Fruit fly (Drosophila melanogaster): ENCODE data around the gene Sfp93F.

The Sfp93F gene

DNA sequence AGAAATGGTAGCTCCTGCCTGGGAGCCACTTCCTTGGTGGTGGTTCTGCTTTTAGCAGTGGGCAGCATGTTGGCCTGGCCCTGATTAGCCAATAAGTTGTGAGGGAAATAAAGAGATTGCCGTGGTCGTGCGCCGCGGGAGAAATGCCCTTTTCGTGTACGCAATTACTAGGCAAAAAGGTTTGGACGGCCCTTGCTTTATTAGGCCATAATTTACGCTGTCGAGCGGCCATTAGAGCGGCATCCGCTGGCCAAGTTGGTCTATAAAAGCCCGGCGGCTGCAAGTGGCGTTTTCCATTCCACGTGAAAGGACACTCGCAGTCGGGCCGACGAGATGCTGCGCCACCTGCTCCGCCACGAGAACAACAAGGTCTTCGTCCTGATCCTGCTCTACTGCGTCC is 33.1 kb upstream of the Sfp93F start, which contains the start of gene Burs:
Burs (plus strand) TSS at position 301 of the 400 bp plus-strand sequence.
- TF ChIP-seq CG32006 (GFP tag; optimal IDR thresholded peaks at IDR 0.05) (no peak), vri (GFP tag; optimal IDR thresholded peaks at IDR 0.05) (no peak), Blimp-1 (GFP tag; optimal IDR thresholded peaks at IDR 0.05) (no peak), fd59A (GFP tag; optimal IDR thresholded peaks at IDR 0.05) (no peak), CG10669 (GFP tag; optimal IDR thresholded peaks at IDR 0.05) (no peak), spab (GFP tag; optimal IDR thresholded peaks at IDR 0.05) (no peak), CG3032 (tag; optimal IDR thresholded peaks at IDR 0.05) (no peak), CG15336 (GFP tag; IDR thresholded peaks at IDR 0.05) (no peak), CG1621 (tag; optimal IDR thresholded peaks at IDR 0.05) (no peak), CG11902 (GFP tag; optimal IDR thresholded peaks at IDR 0.05) (no peak), Lpt (GFP tag; optimal IDR thresholded peaks at IDR 0.05) (no peak), Eip75B (GFP tag; optimal IDR thresholded peaks at IDR 0.05) (no peak), CG16779 (tag; optimal IDR thresholded peaks at IDR 0.05) (no peak), CG6808 (GFP tag; optimal IDR thresholded peaks at IDR 0.05) (no peak)

DNA sequence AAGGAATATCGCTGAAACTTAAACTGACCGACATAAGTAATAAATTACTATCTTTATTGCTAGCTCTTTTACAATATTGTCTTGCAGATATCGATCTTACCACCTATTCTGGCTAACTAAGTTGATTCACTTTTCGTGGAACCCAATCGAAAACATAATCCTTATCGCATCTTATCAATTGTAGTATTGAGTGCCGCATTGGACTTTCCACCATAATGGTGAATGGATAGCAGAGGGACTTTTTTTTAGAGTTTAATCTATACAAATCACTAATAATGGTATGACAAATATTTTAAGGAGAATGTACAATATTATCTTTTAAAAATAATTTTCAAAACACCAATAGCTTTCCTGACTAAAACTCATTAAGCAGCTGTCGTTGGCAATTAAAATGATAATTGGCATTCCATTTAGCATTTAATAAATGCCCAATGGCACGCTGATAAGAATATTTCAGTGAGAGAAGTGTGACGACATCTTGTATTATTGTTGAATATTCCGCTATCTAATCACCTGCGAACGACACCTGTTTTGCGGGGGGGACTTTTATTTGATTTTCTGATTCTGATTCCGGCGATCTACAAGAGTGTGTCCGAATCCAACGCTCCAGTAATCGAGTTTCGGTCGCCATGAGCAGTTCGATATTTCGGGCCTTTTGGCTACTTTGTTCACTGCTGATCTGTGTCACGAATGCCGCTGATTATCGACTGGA is 22.2 kb upstream of the Sfp93F start, which contains the start of gene CG42335:
CG42335 (plus strand) TSS at position 620 of the 712 bp plus-strand sequence.
- TF ChIP-seq acj6 (GFP tag; optimal IDR thresholded peaks at IDR 0.05) (no peak), Eip93F (GFP tag; optimal IDR thresholded peaks at IDR 0.05) (peak; percentile 60), vri (GFP tag; optimal IDR thresholded peaks at IDR 0.05) (peak; percentile 81)

DNA sequence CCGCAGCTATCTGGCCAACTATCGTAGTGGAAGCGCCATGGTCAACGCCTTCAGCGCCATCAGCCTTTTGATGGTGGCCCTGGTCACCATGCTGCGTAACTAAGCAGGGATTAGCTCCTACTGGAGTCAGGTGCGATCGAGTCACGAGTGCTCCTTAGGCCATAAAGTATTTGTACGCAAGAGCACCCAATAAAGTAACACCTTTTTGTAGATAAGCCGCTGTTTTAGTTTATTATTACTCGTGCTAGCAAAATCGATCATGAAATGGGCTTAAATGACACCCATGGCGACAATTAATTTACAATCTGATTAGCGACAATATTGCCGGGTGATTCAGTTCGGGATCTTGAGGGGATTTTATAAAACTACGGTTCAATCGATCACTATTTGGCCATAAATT is 21.5 kb upstream of the Sfp93F start:
- TF ChIP-seq CG4318 (GFP tag; optimal IDR thresholded peaks at IDR 0.05) (no peak), Sox14 (GFP tag; optimal IDR thresholded peaks at IDR 0.05) (no peak), fkh (GFP tag; optimal IDR thresholded peaks at IDR 0.05) (no peak), achi (GFP tag; optimal IDR thresholded peaks at IDR 0.05) (no peak), Hr4 (GFP tag; optimal IDR thresholded peaks at IDR 0.05) (no peak), ss (GFP tag; optimal IDR thresholded peaks at IDR 0.05) (no peak), fd85E (GFP tag; optimal IDR thresholded peaks at IDR 0.05) (no peak)

DNA sequence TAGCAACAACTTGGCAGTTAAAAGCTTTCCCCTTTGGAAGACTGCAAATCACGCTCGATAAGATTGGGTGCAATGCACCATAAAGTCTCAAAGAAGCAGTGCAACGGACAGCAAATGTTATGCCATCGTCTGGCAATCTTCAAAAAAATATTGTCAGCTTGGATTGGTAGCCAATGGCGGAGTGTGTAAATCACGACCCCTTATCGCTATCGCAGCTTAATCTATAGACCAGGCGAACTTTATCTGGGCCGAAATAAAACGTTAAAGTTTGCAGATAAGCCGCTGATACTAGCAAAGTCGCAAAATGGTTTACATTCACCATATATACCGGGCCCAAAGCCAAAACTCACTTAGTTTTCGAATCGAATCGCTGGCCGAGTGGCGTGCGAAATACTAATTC is 17.9 kb upstream of the Sfp93F start, which contains the start of gene CG31198:
CG31198 (plus strand) TSS at position 351 of the 400 bp plus-strand sequence.
- TF ChIP-seq CG10669 (GFP tag; optimal IDR thresholded peaks at IDR 0.05), result no peak
- TF ChIP-seq Hr39 (GFP tag; optimal IDR thresholded peaks at IDR 0.05), result no peak
- no peak for TF ChIP-seq fd59A (GFP tag; optimal IDR thresholded peaks at IDR 0.05)
- TF ChIP-seq vri (GFP tag; optimal IDR thresholded peaks at IDR 0.05), result peak; percentile 98
- TF ChIP-seq CG9139 (GFP tag; optimal IDR thresholded peaks at IDR 0.05), result no peak
- TF ChIP-seq achi (GFP tag; optimal IDR thresholded peaks at IDR 0.05), result no peak
- no peak for TF ChIP-seq CG34406 (GFP tag; optimal IDR thresholded peaks at IDR 0.05)

DNA sequence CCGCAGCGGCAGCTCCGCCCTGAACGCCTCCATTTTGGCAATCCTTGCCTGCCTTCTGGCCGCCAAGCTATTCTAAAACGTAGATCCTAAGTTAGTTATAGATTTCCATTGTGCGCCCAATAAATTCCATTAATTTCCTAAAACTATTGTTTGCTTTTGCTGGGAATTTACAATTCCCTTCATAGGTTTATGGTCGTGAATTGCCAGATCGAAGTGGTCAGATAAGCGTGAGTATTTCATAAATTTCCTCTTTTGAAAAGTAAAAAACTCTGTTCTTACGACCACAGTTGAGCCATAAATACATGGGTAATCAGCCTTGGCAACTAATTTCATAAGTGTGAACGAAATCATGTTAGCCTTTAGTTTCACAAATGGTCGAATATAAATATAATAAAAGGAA is 17.0 kb upstream of the Sfp93F start:
- no peak for TF ChIP-seq Eip78C (GFP tag)
- no peak for TF ChIP-seq CG11294 (GFP tag; IDR thresholded peaks at IDR 0.05)
- no peak for TF ChIP-seq CG31627 (GFP tag; optimal IDR thresholded peaks at IDR 0.05)
- TF ChIP-seq CG6163 (GFP tag; IDR thresholded peaks at IDR 0.05), result no peak
- TF ChIP-seq CG6854 (GFP tag; optimal IDR thresholded peaks at IDR 0.05), result no peak
- TF ChIP-seq CG16779 (tag; optimal IDR thresholded peaks at IDR 0.05), result no peak
- no peak for TF ChIP-seq Met (GFP tag; optimal IDR thresholded peaks at IDR 0.05)
- no peak for TF ChIP-seq Blimp-1 (GFP tag; optimal IDR thresholded peaks at IDR 0.05)
- TF ChIP-seq CG8319 (GFP tag; optimal IDR thresholded peaks at IDR 0.05), result no peak
- TF ChIP-seq fkh (GFP tag; optimal IDR thresholded peaks at IDR 0.05), result no peak
- no peak for TF ChIP-seq CG11762 (GFP tag; optimal IDR thresholded peaks at IDR 0.05; ENCODE audit: insufficient read depth)
